Worm (Caenorhabditis elegans) whole organism, L4 larva: ENCODE results near the gene C43H6.12.

ENCODE experiments used
- D1046.2 ChIP-seq: fragments of 200-800 bp; sonication (Bioruptor generic); IDR thresholded peaks from 2 replicates; pipeline ENCODE4 v1.3.6; 2022; ENCODE audit warnings: missing genetic modification characterization, missing compliant biosample characterization
- F26F4.8 ChIP-seq: fragments of 200-800 bp; sonication (Bioruptor generic); conservative IDR thresholded peaks from 2 replicates; pipeline ENCODE4 v1.3.6; 2022; ENCODE audit warnings: missing genetic modification characterization, missing compliant biosample characterization
- F37D6.2 ChIP-seq: sonication (generic microtip); optimal IDR thresholded peaks from 2 replicates; lab custom pipeline; 2016; ENCODE audit warnings: mild to moderate bottlenecking, missing genetic modification characterization, missing compliant biosample characterization
- F44E2.7 ChIP-seq: fragments of 200-800 bp; sonication (Bioruptor generic); IDR thresholded peaks from 2 replicates; pipeline ENCODE4 v2.1.2; 2022; ENCODE audit warnings: missing genetic modification characterization, missing compliant biosample characterization
- F49E8.2 ChIP-seq: sonication (generic microtip); optimal IDR thresholded peaks from 2 replicates; lab custom pipeline; 2016; ENCODE audit warnings: missing compliant biosample characterization, mild to moderate bottlenecking, missing genetic modification characterization, borderline replicate concordance
- R02D3.7 ChIP-seq: fragments of 150-350 bp; sonication (generic microtip); optimal IDR thresholded peaks from 3 replicates; lab custom pipeline; 2014; ENCODE audit warnings: missing biosample characterization, missing genetic modification characterization
- T26A8.4 ChIP-seq: fragments of 200-800 bp; sonication (Bioruptor generic); IDR thresholded peaks from 2 replicates; pipeline ENCODE4 v1.3.6; 2022; ENCODE audit warnings: missing genetic modification characterization, missing compliant biosample characterization
- Y105C5A.15 ChIP-seq: fragments of 200-800 bp; sonication (Bioruptor generic); IDR thresholded peaks from 2 replicates; pipeline ENCODE4 v1.3.6; 2022; ENCODE audit warnings: missing genetic modification characterization, missing compliant biosample characterization
- ZK337.2 ChIP-seq: fragments of 200-800 bp; sonication (Bioruptor generic); IDR thresholded peaks from 2 replicates; pipeline ENCODE4 v1.3.6; 2022; ENCODE audit warnings: missing genetic modification reagents, missing genetic modification characterization, missing compliant biosample characterization
- ZK546.5 ChIP-seq, 2 experiments: sonication (generic microtip); optimal IDR thresholded peaks; 2 replicates each; lab custom pipeline; 2017; ENCODE audit warnings: missing biosample characterization in 2 of 2, missing genetic modification characterization in 2 of 2
- ama-1 ChIP-seq: fragments of 150-350 bp; optimal IDR thresholded peaks from 2 replicates; lab custom pipeline; 2014; ENCODE audit warnings: inconsistent platforms, mixed read lengths
- arid-1 ChIP-seq: fragments of 200-800 bp; sonication (Bioruptor generic); conservative IDR thresholded peaks from 2 replicates; pipeline ENCODE4 v1.3.6; 2022; ENCODE audit warnings: missing genetic modification reagents, missing genetic modification characterization, missing compliant biosample characterization
- ceh-20 ChIP-seq: fragments of 200-800 bp; sonication (Bioruptor generic); IDR thresholded peaks from 2 replicates; pipeline ENCODE4 v1.3.6; 2022; ENCODE audit warnings: missing genetic modification reagents, missing genetic modification characterization, missing compliant biosample characterization
- ceh-28 ChIP-seq: fragments of 150-350 bp; optimal IDR thresholded peaks from 2 replicates; lab custom pipeline; 2014; ENCODE audit warnings: missing biosample characterization, missing genetic modification reagents, missing genetic modification characterization
- ceh-62 ChIP-seq: sonication (generic microtip); optimal IDR thresholded peaks from 2 replicates; lab custom pipeline; 2017; ENCODE audit warnings: missing biosample characterization, missing genetic modification characterization
- ceh-82 ChIP-seq: sonication (generic microtip); optimal IDR thresholded peaks from 2 replicates; lab custom pipeline; 2017; ENCODE audit warnings: missing biosample characterization, missing genetic modification characterization
- ctbp-1 ChIP-seq: fragments of 200-800 bp; sonication (Bioruptor generic); IDR thresholded peaks from 2 replicates; pipeline ENCODE4 v1.3.6; 2022; ENCODE audit warnings: missing genetic modification reagents, missing genetic modification characterization, missing compliant biosample characterization
- daf-8 ChIP-seq: fragments of 200-800 bp; sonication (Bioruptor generic); IDR thresholded peaks from 2 replicates; pipeline ENCODE4 v1.3.6; 2022; ENCODE audit warnings: missing genetic modification characterization, missing compliant biosample characterization
- dmd-8 ChIP-seq: fragments of 200-800 bp; sonication (Bioruptor generic); IDR thresholded peaks from 2 replicates; pipeline ENCODE4 v1.3.6; 2022; ENCODE audit warnings: missing genetic modification characterization, missing compliant biosample characterization
- dpl-1 ChIP-seq: fragments of 150-350 bp; optimal IDR thresholded peaks from 2 replicates; lab custom pipeline; 2014; ENCODE audit warnings: missing biosample characterization, missing genetic modification reagents, missing genetic modification characterization
- fos-1 ChIP-seq: fragments of 150-350 bp; optimal IDR thresholded peaks from 2 replicates; lab custom pipeline; 2014; ENCODE audit warnings: missing biosample characterization, missing genetic modification characterization
- hif-1 ChIP-seq, 2 experiments: sonication (generic microtip); optimal IDR thresholded peaks; 2 replicates each; lab custom pipeline; 2016 to 2017; ENCODE audit warnings: missing compliant biosample characterization in 2 of 2, missing genetic modification characterization in 2 of 2, missing genetic modification reagents in 2 of 2, missing genotype in 2 of 2, mild to moderate bottlenecking in 1 of 2
- hlh-11 ChIP-seq: fragments of 200-800 bp; sonication (Bioruptor generic); optimal IDR thresholded peaks from 2 replicates; lab custom pipeline; 2018; ENCODE audit warnings: mild to moderate bottlenecking, missing genetic modification characterization, missing compliant biosample characterization
- hmg-1.1 ChIP-seq: fragments of 200-800 bp; sonication (Bioruptor generic); IDR thresholded peaks from 2 replicates; pipeline ENCODE4 v1.3.6; 2022; ENCODE audit warnings: missing genetic modification reagents, missing genetic modification characterization, missing compliant biosample characterization
- jun-1 ChIP-seq: fragments of 150-350 bp; optimal IDR thresholded peaks from 2 replicates; lab custom pipeline; 2014; ENCODE audit warnings: missing biosample characterization, missing genetic modification reagents, missing genetic modification characterization
- lim-7 ChIP-seq: fragments of 200-800 bp; sonication (Bioruptor generic); IDR thresholded peaks from 2 replicates; pipeline ENCODE4 v1.3.6; 2022; ENCODE audit warnings: missing genetic modification characterization, missing compliant biosample characterization
- lin-1 ChIP-seq: fragments of 200-800 bp; sonication (Bioruptor generic); IDR thresholded peaks from 2 replicates; pipeline ENCODE4 v1.3.6; 2022; ENCODE audit warnings: missing genetic modification reagents, missing genetic modification characterization, missing compliant biosample characterization
- lin-13 ChIP-seq: fragments of 150-350 bp; optimal IDR thresholded peaks from 2 replicates; lab custom pipeline; 2014; ENCODE audit warnings: missing biosample characterization, missing genetic modification reagents, missing genetic modification characterization
- lin-15B ChIP-seq: fragments of 150-350 bp; sonication (generic microtip); optimal IDR thresholded peaks from 3 replicates; lab custom pipeline; 2014; ENCODE audit warnings: missing biosample characterization, missing genetic modification characterization
- lin-29 ChIP-seq: fragments of 200-800 bp; sonication (Bioruptor generic); IDR thresholded peaks from 2 replicates; pipeline ENCODE4 v1.3.6; 2022; ENCODE audit warnings: missing genetic modification reagents, missing genetic modification characterization, missing compliant biosample characterization
- lin-39 ChIP-seq: fragments of 150-350 bp; optimal IDR thresholded peaks from 2 replicates; lab custom pipeline; 2014; ENCODE audit warnings: missing biosample characterization, missing genetic modification reagents, missing genetic modification characterization
- lir-3 ChIP-seq: sonication (generic microtip); optimal IDR thresholded peaks from 2 replicates; lab custom pipeline; 2016; ENCODE audit warnings: mild to moderate bottlenecking, missing genetic modification characterization, missing compliant biosample characterization
- madf-5 ChIP-seq, 2 experiments: fragments of 200-800 bp; sonication (Bioruptor generic); IDR thresholded peaks; 2 replicates each; pipeline ENCODE4 v1.3.6; 2022; ENCODE audit warnings: missing compliant biosample characterization in 2 of 2, missing genetic modification characterization in 2 of 2
- mdt-29 ChIP-seq: fragments of 200-800 bp; sonication (Bioruptor generic); IDR thresholded peaks from 2 replicates; pipeline ENCODE4 v1.3.6; 2022; ENCODE audit warnings: missing genetic modification reagents, missing genetic modification characterization, missing compliant biosample characterization
- mep-1 ChIP-seq: fragments of 150-350 bp; sonication (generic microtip); optimal IDR thresholded peaks from 3 replicates; lab custom pipeline; 2014; ENCODE audit warnings: missing biosample characterization, missing genetic modification characterization
- mes-2 ChIP-seq: sonication (generic microtip); optimal IDR thresholded peaks from 2 replicates; lab custom pipeline; 2016; ENCODE audit warnings: missing genotype, mild to moderate bottlenecking, missing genetic modification characterization, missing compliant biosample characterization; ENCODE audit not compliant: poor library complexity, severe bottlenecking
- nhr-102 ChIP-seq: sonication (generic microtip); optimal IDR thresholded peaks from 2 replicates; lab custom pipeline; 2016; ENCODE audit warnings: mild to moderate bottlenecking, missing genetic modification characterization, moderate library complexity, missing compliant biosample characterization
- nhr-6 ChIP-seq: fragments of 150-350 bp; optimal IDR thresholded peaks from 2 replicates; lab custom pipeline; 2014; ENCODE audit warnings: missing biosample characterization, missing genetic modification characterization
- nhr-76 ChIP-seq: fragments of 150-350 bp; optimal IDR thresholded peaks from 2 replicates; lab custom pipeline; 2014; ENCODE audit warnings: missing biosample characterization, missing genetic modification characterization
- pha-4 ChIP-seq, 2 experiments: fragments of 150-350 bp in 1 of 2; fragments of 200-800 bp in 1 of 2; sonication (Bioruptor generic) in 1 of 2; IDR thresholded peaks in 1 of 2; optimal IDR thresholded peaks in 1 of 2; 2 replicates each; pipeline versions ENCODE4 v1.3.6 to Lab custom; 2014 to 2022; ENCODE audit warnings: missing genetic modification characterization in 2 of 2, missing genetic modification reagents in 2 of 2, missing biosample characterization in 1 of 2, missing compliant biosample characterization in 1 of 2
- pqm-1 ChIP-seq: sonication (generic microtip); optimal IDR thresholded peaks from 2 replicates; lab custom pipeline; 2017; ENCODE audit warnings: missing biosample characterization, missing genetic modification characterization
- rbr-2 ChIP-seq: sonication (generic microtip); optimal IDR thresholded peaks from 2 replicates; lab custom pipeline; 2016; ENCODE audit warnings: missing genotype, missing genetic modification characterization, missing compliant biosample characterization
- saeg-2 ChIP-seq: fragments of 200-800 bp; sonication (Bioruptor generic); IDR thresholded peaks from 2 replicates; pipeline ENCODE4 v1.3.6; 2022; ENCODE audit warnings: missing genetic modification reagents, missing genetic modification characterization, missing compliant biosample characterization
- set-16 ChIP-seq: fragments of 200-800 bp; sonication (Bioruptor generic); IDR thresholded peaks from 2 replicates; pipeline ENCODE4 v1.3.6; 2022; ENCODE audit warnings: missing genetic modification reagents, missing genetic modification characterization, missing compliant biosample characterization
- skn-1 ChIP-seq: fragments of 150-350 bp; optimal IDR thresholded peaks from 2 replicates; lab custom pipeline; 2014; ENCODE audit warnings: missing biosample characterization, missing genetic modification characterization
- snpc-4 ChIP-seq: fragments of 150-350 bp; optimal IDR thresholded peaks from 2 replicates; lab custom pipeline; 2014; ENCODE audit warnings: missing biosample characterization, missing genetic modification characterization
- spr-1 ChIP-seq: sonication (generic microtip); optimal IDR thresholded peaks from 2 replicates; lab custom pipeline; 2016; ENCODE audit warnings: mild to moderate bottlenecking, missing genetic modification characterization, missing compliant biosample characterization
- spr-3 ChIP-seq: fragments of 200-800 bp; sonication (Bioruptor generic); optimal IDR thresholded peaks from 2 replicates; lab custom pipeline; 2018; ENCODE audit warnings: mild to moderate bottlenecking, missing genetic modification characterization, missing compliant biosample characterization
- unc-130 ChIP-seq: sonication (generic microtip); optimal IDR thresholded peaks from 2 replicates; lab custom pipeline; 2016; ENCODE audit warnings: missing genetic modification reagents, missing genetic modification characterization, missing compliant biosample characterization
- vab-7 ChIP-seq: fragments of 200-800 bp; sonication (Bioruptor generic); IDR thresholded peaks from 2 replicates; pipeline ENCODE4 v1.3.6; 2022; ENCODE audit warnings: missing genetic modification reagents, missing genetic modification characterization, missing compliant biosample characterization
- zfp-3 ChIP-seq: fragments of 200-800 bp; sonication (Bioruptor generic); conservative IDR thresholded peaks from 2 replicates; pipeline ENCODE4 v1.3.6; 2022; ENCODE audit warnings: missing genetic modification reagents, missing genetic modification characterization, missing compliant biosample characterization
- zip-2 ChIP-seq: fragments of 150-350 bp; optimal IDR thresholded peaks from 2 replicates; lab custom pipeline; 2014; ENCODE audit warnings: missing biosample characterization, missing genetic modification characterization
- ztf-11 ChIP-seq: fragments of 150-350 bp; optimal IDR thresholded peaks from 2 replicates; lab custom pipeline; 2014; ENCODE audit warnings: missing biosample characterization, missing genetic modification characterization

C43H6.12 gene

DNA sequence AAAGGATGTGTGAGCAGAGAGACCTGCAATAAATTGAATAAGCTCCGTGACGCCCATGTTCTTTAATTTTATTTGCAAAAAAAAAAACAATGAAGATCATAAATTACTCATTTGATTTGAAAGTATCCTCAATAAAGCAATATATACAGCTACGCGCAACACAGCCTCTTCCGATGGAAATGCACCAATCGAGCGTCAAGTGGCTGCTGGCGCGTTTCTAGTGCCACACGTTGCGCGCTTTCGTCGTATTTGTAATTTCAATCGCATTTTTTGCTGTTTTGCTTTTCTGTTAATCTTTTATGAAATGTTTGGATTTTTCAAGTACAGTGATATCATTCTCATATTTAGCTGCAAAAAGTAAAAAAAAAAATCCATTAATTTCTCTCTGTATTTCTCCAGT, 27.2 kb upstream of the C43H6.12 start:
- TF ChIP-seq ceh-82 (tag; lab: Kevin White, UChicago), result no peak
- no peak for TF ChIP-seq snpc-4
- TF ChIP-seq F37D6.2, result peak; percentile 9
- TF ChIP-seq lin-13, result no peak
- TF ChIP-seq ceh-20 (GFP tag; lab: Robert Waterston, UW), result no peak
- TF ChIP-seq D1046.2 (GFP tag; lab: Robert Waterston, UW), result no peak
- TF ChIP-seq dmd-8 (GFP tag; lab: Robert Waterston, UW), result no peak
- TF ChIP-seq ZK546.5 (tag; optimal IDR thresholded peaks at IDR 0.05; lab: Kevin White, UChicago), result no peak
- TF ChIP-seq madf-5 (GFP tag; IDR thresholded peaks at IDR 0.05; lab: Robert Waterston, UW), result no peak
- no peak for TF ChIP-seq nhr-6
- TF ChIP-seq T26A8.4 (GFP tag; lab: Robert Waterston, UW), result no peak
- TF ChIP-seq R02D3.7 (tag; lab: Kevin White, UChicago), result no peak
- TF ChIP-seq F44E2.7 (GFP tag; lab: Robert Waterston, UW), result no peak
- TF ChIP-seq lim-7 (GFP tag; lab: Robert Waterston, UW), result no peak
- TF ChIP-seq dpl-1 (GFP tag; lab: Kevin White, UChicago), result peak; percentile 64
- TF ChIP-seq fos-1 (tag; lab: Kevin White, UChicago), result no peak
- TF ChIP-seq ceh-28 (tag; lab: Kevin White, UChicago), result no peak
- no peak for TF ChIP-seq mdt-29 (GFP tag; lab: Robert Waterston, UW)
- TF ChIP-seq arid-1 (GFP tag; lab: Robert Waterston, UW), result no peak
- TF ChIP-seq zip-2, result no peak
- no peak for TF ChIP-seq lin-29 (GFP tag; lab: Robert Waterston, UW)
- TF ChIP-seq lin-1 (GFP tag; lab: Robert Waterston, UW), result no peak
- no peak for TF ChIP-seq spr-3
- no peak for TF ChIP-seq saeg-2 (GFP tag; lab: Robert Waterston, UW)
- peak in 1 of 2 experiments; percentile 11 for TF ChIP-seq hif-1 (tag; optimal IDR thresholded peaks at IDR 0.05; lab: Kevin White, UChicago)
- no peak for TF ChIP-seq Y105C5A.15 (GFP tag; lab: Robert Waterston, UW)
- no peak for TF ChIP-seq vab-7 (GFP tag; lab: Robert Waterston, UW)
- no peak for TF ChIP-seq ztf-11
- TF ChIP-seq F49E8.2 (tag; lab: Kevin White, UChicago), result no peak
- TF ChIP-seq lin-39 (tag; lab: Kevin White, UChicago), result no peak
- TF ChIP-seq lin-15B, result no peak
- TF ChIP-seq ceh-62 (tag; lab: Kevin White, UChicago), result no peak
- no peak for TF ChIP-seq daf-8 (GFP tag; lab: Robert Waterston, UW)
- TF ChIP-seq mep-1 (tag; lab: Kevin White, UChicago), result peak; percentile 74
- no peak for TF ChIP-seq ZK337.2 (GFP tag; lab: Robert Waterston, UW)
- no peak for TF ChIP-seq F26F4.8 (GFP tag; lab: Robert Waterston, UW)
- no peak for TF ChIP-seq lir-3 (tag; lab: Kevin White, UChicago)
- no peak for TF ChIP-seq set-16 (GFP tag; lab: Robert Waterston, UW)
- peak; percentile 54 for TF ChIP-seq rbr-2
- TF ChIP-seq nhr-102 (tag; lab: Kevin White, UChicago), result peak; percentile 42
- peak; percentile 73 for TF ChIP-seq hmg-1.1 (GFP tag; lab: Robert Waterston, UW)
- TF ChIP-seq spr-1, result no peak
- no peak for TF ChIP-seq ctbp-1
- peak; percentile 54 for TF ChIP-seq hlh-11 (tag; lab: Kevin White, UChicago)
- no peak for TF ChIP-seq jun-1
- peak; percentile 73 for TF ChIP-seq mes-2 (tag; lab: Kevin White, UChicago)
- no peak for TF ChIP-seq nhr-76 (tag; lab: Kevin White, UChicago)
- no peak for TF ChIP-seq zfp-3 (GFP tag; lab: Robert Waterston, UW)
- no peak for TF ChIP-seq ama-1 (lab: Kevin White, UChicago)
- no peak for TF ChIP-seq pha-4 (GFP tag; IDR thresholded peaks at IDR 0.05; lab: Robert Waterston, UW)
- no peak for TF ChIP-seq pha-4 (tag; optimal IDR thresholded peaks at IDR 0.05; lab: Kevin White, UChicago)
- no peak for TF ChIP-seq skn-1
- TF ChIP-seq pqm-1 (tag; lab: Kevin White, UChicago), result no peak
- TF ChIP-seq unc-130 (GFP tag; lab: Kevin White, UChicago), result no peak
